Fruit fly (Drosophila melanogaster): ENCODE results near the gene GABA-B-R1.

GABA-B-R1 gene

DNA sequence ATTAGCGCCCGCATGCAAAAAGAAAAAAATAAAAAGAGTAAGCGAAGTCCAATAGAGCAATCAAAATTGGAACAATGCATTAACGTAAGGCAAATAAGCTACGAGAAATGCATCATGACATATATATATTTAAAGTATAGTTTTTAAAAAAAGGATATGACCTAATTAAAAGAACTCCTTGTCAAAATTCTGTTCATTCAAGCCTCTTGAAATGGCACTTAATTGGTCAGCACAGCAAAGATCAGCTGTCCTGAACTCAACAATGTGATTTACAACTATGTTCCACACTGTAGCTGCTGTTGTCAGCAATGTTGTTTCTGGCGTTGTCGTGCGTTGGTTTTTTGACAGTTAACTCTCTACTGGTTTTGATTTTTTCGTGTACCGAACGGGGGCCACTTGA, 14.3 kb upstream of the GABA-B-R1 start (continued):
- TF ChIP-seq CG11695 (GFP tag; IDR thresholded peaks at IDR 0.05) (peak; percentile 74), HLH54F (GFP tag; optimal IDR thresholded peaks at IDR 0.05) (no peak), esg (GFP tag; conservative IDR thresholded peaks at IDR 0.05) (no peak), CG11398 (GFP tag; optimal IDR thresholded peaks at IDR 0.05) (no peak), aop (GFP tag; IDR thresholded peaks at IDR 0.05) (no peak), Usf (GFP tag; optimal IDR thresholded peaks at IDR 0.05) (no peak), ro (GFP tag; IDR thresholded peaks at IDR 0.05) (no peak), Awh (GFP tag; IDR thresholded peaks at IDR 0.05) (no peak), insv (GFP tag; optimal IDR thresholded peaks at IDR 0.05) (no peak), da (GFP tag; optimal IDR thresholded peaks at IDR 0.05) (no peak), Poxn (GFP tag; IDR thresholded peaks at IDR 0.05) (no peak), gem (tag; optimal IDR thresholded peaks at IDR 0.05) (peak; percentile 20), CG1792 (GFP tag; optimal IDR thresholded peaks at IDR 0.05) (no peak), D19A (tag; optimal IDR thresholded peaks at IDR 0.05) (no peak), slou (GFP tag; optimal IDR thresholded peaks at IDR 0.05) (no peak), pan (optimal IDR thresholded peaks at IDR 0.05) (no peak), pan (GFP tag; optimal IDR thresholded peaks at IDR 0.05 in 1 of 2, IDR thresholded peaks at IDR 0.05 in 1 of 2) (peak in 1 of 2 experiments; percentile 53), Dip2 (GFP tag; IDR thresholded peaks at IDR 0.05) (no peak), CG4854 (GFP tag; optimal IDR thresholded peaks at IDR 0.05) (no peak), ken (GFP tag; IDR thresholded peaks at IDR 0.05) (no peak), CG10321 (GFP tag; IDR thresholded peaks at IDR 0.05) (no peak), phol (tag; optimal IDR thresholded peaks at IDR 0.05) (no peak), salm (tag; optimal IDR thresholded peaks at IDR 0.05) (no peak), CG18476 (GFP tag; optimal IDR thresholded peaks at IDR 0.05) (no peak), Fer3 (tag; optimal IDR thresholded peaks at IDR 0.05) (no peak), CG18011 (GFP tag; optimal IDR thresholded peaks at IDR 0.05) (no peak), CG3838 (GFP tag; optimal IDR thresholded peaks at IDR 0.05) (no peak), fd64A (GFP tag; optimal IDR thresholded peaks at IDR 0.05) (no peak), CG42726 (GFP tag; IDR thresholded peaks at IDR 0.05; ENCODE audit: partially characterized antibody) (no peak), CG15011 (GFP tag; optimal IDR thresholded peaks at IDR 0.05) (no peak), CG18262 (tag; optimal IDR thresholded peaks at IDR 0.05) (no peak), CG16863 (GFP tag; optimal IDR thresholded peaks at IDR 0.05) (no peak), CG11456 (GFP tag; IDR thresholded peaks at IDR 0.05) (no peak), CG4707 (GFP tag; optimal IDR thresholded peaks at IDR 0.05) (no peak), CG6791 (GFP tag; IDR thresholded peaks at IDR 0.05; ENCODE audit: partially characterized antibody) (no peak), CG13894 (tag; optimal IDR thresholded peaks at IDR 0.05) (no peak), CG31365 (tag; optimal IDR thresholded peaks at IDR 0.05) (no peak), CG14441 (GFP tag; IDR thresholded peaks at IDR 0.05) (no peak), Hr3 (GFP tag; optimal IDR thresholded peaks at IDR 0.05) (no peak), Mes4 (GFP tag; optimal IDR thresholded peaks at IDR 0.05) (no peak), CG1233 (GFP tag; optimal IDR thresholded peaks at IDR 0.05) (no peak), Optix (GFP tag; IDR thresholded peaks at IDR 0.05) (no peak), tna (GFP tag; IDR thresholded peaks at IDR 0.05; ENCODE audit: partially characterized antibody) (no peak), Fer2 (tag; optimal IDR thresholded peaks at IDR 0.05) (no peak), croc (GFP tag; conservative IDR thresholded peaks at IDR 0.05) (no peak), CG2116 (GFP tag; optimal IDR thresholded peaks at IDR 0.05) (no peak), CG7839 (tag; optimal IDR thresholded peaks at IDR 0.05) (peak; percentile 12), hb (GFP tag; IDR thresholded peaks at IDR 0.05; ENCODE audit: partially characterized antibody) (no peak), Myb (GFP tag; optimal IDR thresholded peaks at IDR 0.05) (no peak)
